Fruit fly (Drosophila melanogaster): Measurements from ENCODE around the gene CG42798.
A peak's percentile ranks its signal among the peaks of the same experiment; 100 is the strongest.

dm6 chr3R:17402434-17402833 lies 4.0 kb upstream of the CG42798 start, which contains the start of gene Sur-8:
- no peak for TF ChIP-seq lola (GFP tag; optimal IDR thresholded peaks at IDR 0.05)
- peak; percentile 32 for TF ChIP-seq Myc (optimal IDR thresholded peaks at IDR 0.05)
- TF ChIP-seq OdsH (GFP tag; optimal IDR thresholded peaks at IDR 0.05) = peak; percentile 35
- TF ChIP-seq ey (GFP tag; optimal IDR thresholded peaks at IDR 0.05) = peak; percentile 39
- TF ChIP-seq psq (GFP tag; optimal IDR thresholded peaks at IDR 0.05) = peak; percentile 26

All from whole organism, wandering third instar larva.